Fruit fly (Drosophila melanogaster) whole organism, embryonic: ENCODE results near the gene Cp18.

Experiments
- CG10209 ChIP-seq: fragments of 200-800 bp; sonication (Bioruptor generic); optimal IDR thresholded peaks from 3 replicates; lab custom pipeline; 2017; ENCODE audit warnings: missing biosample characterization, mild to moderate bottlenecking, missing genetic modification characterization, missing genetic modification reagents
- CG10321 ChIP-seq: fragments of 200-800 bp; sonication (Bioruptor generic); IDR thresholded peaks from 2 replicates; pipeline ENCODE4 v1.3.6; 2022; ENCODE audit warnings: missing biosample characterization, missing genetic modification characterization
- CG13424 ChIP-seq: fragments of 200-800 bp; sonication (Bioruptor generic); optimal IDR thresholded peaks from 2 replicates; lab custom pipeline; 2019; ENCODE audit warnings: missing biosample characterization, mild to moderate bottlenecking, missing genetic modification characterization, moderate library complexity
- CG15601 ChIP-seq: fragments of 200-800 bp; sonication (Bioruptor generic); optimal IDR thresholded peaks from 3 replicates; lab custom pipeline; 2019; ENCODE audit warnings: missing biosample characterization, mild to moderate bottlenecking, missing genetic modification characterization, moderate library complexity
- CG1647 ChIP-seq: fragments of 200-800 bp; sonication (Bioruptor generic); optimal IDR thresholded peaks from 3 replicates; lab custom pipeline; 2016; ENCODE audit warnings: missing biosample characterization, missing genetic modification characterization
- CG18476 ChIP-seq: fragments of 200-800 bp; sonication (Bioruptor generic); optimal IDR thresholded peaks from 2 replicates; lab custom pipeline; 2016; ENCODE audit warnings: missing biosample characterization, mild to moderate bottlenecking, missing genetic modification characterization
- CG18764 ChIP-seq: fragments of 200-800 bp; sonication (Bioruptor generic); optimal IDR thresholded peaks from 3 replicates; lab custom pipeline; 2016; ENCODE audit warnings: missing biosample characterization, missing genetic modification characterization
- CG2129 ChIP-seq: fragments of 200-800 bp; sonication (Bioruptor generic); IDR thresholded peaks from 2 replicates; pipeline ENCODE4 v1.3.6; 2022; ENCODE audit warnings: missing biosample characterization, missing genetic modification characterization; ENCODE audit not compliant: partially characterized antibody
- CG2202 ChIP-seq: fragments of 200-800 bp; sonication (Bioruptor generic); optimal IDR thresholded peaks from 2 replicates; lab custom pipeline; 2018; ENCODE audit warnings: missing biosample characterization, mild to moderate bottlenecking, missing genetic modification characterization
- CG31224 ChIP-seq: fragments of 200-800 bp; sonication (Bioruptor generic); IDR thresholded peaks from 2 replicates; pipeline ENCODE4 v1.3.6; 2022; ENCODE audit warnings: missing biosample characterization, missing genetic modification characterization
- CG32767 ChIP-seq: fragments of 200-800 bp; sonication (Bioruptor generic); IDR thresholded peaks from 2 replicates; pipeline ENCODE4 v1.3.6; 2022; ENCODE audit warnings: missing biosample characterization, missing genetic modification characterization
- CG34224 ChIP-seq: fragments of 200-800 bp; sonication (Bioruptor generic); IDR thresholded peaks from 3 replicates; pipeline ENCODE4 v1.3.6; 2022; ENCODE audit warnings: missing biosample characterization, missing genetic modification characterization; ENCODE audit not compliant: partially characterized antibody
- CG34422 ChIP-seq: fragments of 200-800 bp; sonication (Bioruptor generic); IDR thresholded peaks from 3 replicates; pipeline ENCODE4 v1.3.6; 2022; ENCODE audit warnings: missing biosample characterization, missing genetic modification characterization
- CG4617 ChIP-seq: fragments of 200-800 bp; sonication (Bioruptor generic); optimal IDR thresholded peaks from 3 replicates; lab custom pipeline; 2016; ENCODE audit warnings: missing biosample characterization, missing genetic modification characterization, borderline replicate concordance
- CG4820 ChIP-seq: fragments of 200-800 bp; sonication (Bioruptor generic); optimal IDR thresholded peaks from 3 replicates; lab custom pipeline; 2016; ENCODE audit warnings: missing biosample characterization, missing genetic modification characterization
- CG7357 ChIP-seq: fragments of 200-800 bp; sonication (Bioruptor generic); IDR thresholded peaks from 3 replicates; pipeline ENCODE4 v1.3.6; 2022; ENCODE audit warnings: missing biosample characterization, missing genetic modification characterization
- CG7556 ChIP-seq: fragments of 200-800 bp; sonication (Bioruptor generic); optimal IDR thresholded peaks from 2 replicates; lab custom pipeline; 2017; ENCODE audit warnings: missing biosample characterization, mild to moderate bottlenecking, missing genetic modification characterization
- CG9727 ChIP-seq: fragments of 200-800 bp; sonication (Bioruptor generic); optimal IDR thresholded peaks from 3 replicates; lab custom pipeline; 2017; ENCODE audit warnings: missing biosample characterization, mild to moderate bottlenecking, missing genetic modification characterization
- Camta ChIP-seq: fragments of 200-800 bp; sonication (Bioruptor generic); optimal IDR thresholded peaks from 2 replicates; lab custom pipeline; 2016; ENCODE audit warnings: missing biosample characterization, missing genetic modification characterization
- Dad ChIP-seq: fragments of 200-800 bp; sonication (Bioruptor generic); optimal IDR thresholded peaks from 3 replicates; lab custom pipeline; 2016; ENCODE audit warnings: missing biosample characterization, missing genetic modification characterization
- ERR ChIP-seq: fragments of 200-800 bp; sonication (Bioruptor generic); optimal IDR thresholded peaks from 2 replicates; lab custom pipeline; 2016; ENCODE audit warnings: missing biosample characterization, missing genetic modification characterization
- Eip74EF ChIP-seq, 2 experiments: fragments of 200-800 bp in 1 of 2; fragments of >200 bp in 1 of 2; sonication (Bioruptor generic) in 1 of 2; optimal IDR thresholded peaks; 2 replicates each; lab custom pipeline; 2017 to 2019; ENCODE audit warnings: missing biosample characterization in 2 of 2, missing genetic modification characterization in 2 of 2, mild to moderate bottlenecking in 1 of 2, moderate library complexity in 1 of 2
- Ets97D ChIP-seq: fragments of 200-800 bp; sonication (Bioruptor generic); optimal IDR thresholded peaks from 3 replicates; lab custom pipeline; 2016; ENCODE audit warnings: missing biosample characterization, missing genetic modification characterization
- Lim3 ChIP-seq: fragments of 200-800 bp; sonication (Bioruptor generic); IDR thresholded peaks from 2 replicates; pipeline ENCODE4 v1.3.6; 2022; ENCODE audit warnings: missing biosample characterization, missing genetic modification characterization
- Mrtf ChIP-seq: fragments of 200-800 bp; sonication (Bioruptor generic); IDR thresholded peaks from 3 replicates; pipeline ENCODE4 v1.3.6; 2022; ENCODE audit warnings: missing biosample characterization, missing genetic modification characterization
- NFAT ChIP-seq: fragments of 200-800 bp; sonication (Bioruptor generic); IDR thresholded peaks from 2 replicates; pipeline ENCODE4 v1.3.6; 2022; ENCODE audit warnings: missing biosample characterization, missing genetic modification characterization
- Sin3A ChIP-seq: fragments of >200 bp; optimal IDR thresholded peaks from 2 replicates; lab custom pipeline; 2018
- Spps ChIP-seq: fragments of 200-800 bp; sonication (Bioruptor generic); optimal IDR thresholded peaks from 2 replicates; lab custom pipeline; 2018; ENCODE audit warnings: missing biosample characterization, mild to moderate bottlenecking, missing genetic modification characterization
- ab ChIP-seq: fragments of 200-800 bp; sonication (Bioruptor generic); optimal IDR thresholded peaks from 2 replicates; lab custom pipeline; 2016; ENCODE audit warnings: missing biosample characterization, missing genetic modification characterization
- ash1 ChIP-seq: fragments of 200-800 bp; sonication (Bioruptor generic); optimal IDR thresholded peaks from 2 replicates; lab custom pipeline; 2018; ENCODE audit warnings: missing biosample characterization, mild to moderate bottlenecking, missing genetic modification characterization
- bsh ChIP-seq, 2 experiments: fragments of 200-800 bp; sonication (Bioruptor generic); optimal IDR thresholded peaks; 2 replicates each; lab custom pipeline; 2017 to 2018; ENCODE audit warnings: mild to moderate bottlenecking in 2 of 2, missing biosample characterization in 2 of 2, missing genetic modification characterization in 2 of 2, moderate library complexity in 1 of 2
- crc ChIP-seq: fragments of 200-800 bp; sonication (Bioruptor generic); optimal IDR thresholded peaks from 2 replicates; lab custom pipeline; 2016; ENCODE audit warnings: missing biosample characterization, missing genetic modification characterization
- cwo ChIP-seq: fragments of 200-800 bp; sonication (Bioruptor generic); optimal IDR thresholded peaks from 3 replicates; lab custom pipeline; 2017; ENCODE audit warnings: missing biosample characterization, missing genetic modification characterization, mild to moderate bottlenecking, moderate library complexity, missing genetic modification reagents
- ems ChIP-seq: fragments of 200-800 bp; sonication (Bioruptor generic); optimal IDR thresholded peaks from 3 replicates; lab custom pipeline; 2016; ENCODE audit warnings: missing biosample characterization, missing genetic modification characterization
- eve ChIP-seq, 2 experiments: fragments of >200 bp; optimal IDR thresholded peaks; 2 replicates each; lab custom pipeline; 2017; ENCODE audit warnings: missing biosample characterization in 2 of 2, missing genetic modification characterization in 2 of 2
- fd102C ChIP-seq: fragments of 200-800 bp; sonication (Bioruptor generic); optimal IDR thresholded peaks from 2 replicates; lab custom pipeline; 2018; ENCODE audit warnings: missing biosample characterization, mild to moderate bottlenecking, missing genetic modification characterization, moderate library complexity
- fd3F ChIP-seq: fragments of 200-800 bp; sonication (Bioruptor generic); optimal IDR thresholded peaks from 2 replicates; lab custom pipeline; 2018; ENCODE audit warnings: missing biosample characterization, mild to moderate bottlenecking, missing genetic modification characterization, moderate library complexity
- gcm ChIP-seq: fragments of 200-800 bp; sonication (Bioruptor generic); optimal IDR thresholded peaks from 2 replicates; lab custom pipeline; 2019; ENCODE audit warnings: missing biosample characterization, mild to moderate bottlenecking, missing genetic modification characterization, moderate library complexity
- gt ChIP-seq: fragments of 200-800 bp; sonication (Bioruptor generic); IDR thresholded peaks from 2 replicates; pipeline ENCODE4 v1.3.6; 2022; ENCODE audit warnings: missing biosample characterization, missing genetic modification characterization
- inv ChIP-seq: fragments of 200-800 bp; sonication (Bioruptor generic); IDR thresholded peaks from 2 replicates; pipeline ENCODE4 v1.3.6; 2022; ENCODE audit warnings: missing biosample characterization, missing genetic modification characterization; ENCODE audit not compliant: partially characterized antibody
- lab ChIP-seq: fragments of 200-800 bp; sonication (Bioruptor generic); optimal IDR thresholded peaks from 3 replicates; lab custom pipeline; 2017; ENCODE audit warnings: missing biosample characterization, missing genetic modification characterization, mild to moderate bottlenecking, moderate library complexity, missing genetic modification reagents
- lola ChIP-seq, 3 experiments: fragments of >200 bp in 2 of 3; fragments of 200-800 bp in 1 of 3; sonication (Bioruptor generic) in 1 of 3; optimal IDR thresholded peaks; 2 replicates each; lab custom pipeline; 2017 to 2019; ENCODE audit warnings: missing biosample characterization in 3 of 3, missing genetic modification characterization in 3 of 3, mild to moderate bottlenecking in 1 of 3, moderate library complexity in 1 of 3
- nmo ChIP-seq: fragments of 200-800 bp; sonication (Bioruptor generic); optimal IDR thresholded peaks from 2 replicates; lab custom pipeline; 2018; ENCODE audit warnings: missing biosample characterization, mild to moderate bottlenecking, missing genetic modification characterization, moderate library complexity
- oc ChIP-seq: fragments of 200-800 bp; sonication (Bioruptor generic); optimal IDR thresholded peaks from 2 replicates; lab custom pipeline; 2018; ENCODE audit warnings: missing biosample characterization, mild to moderate bottlenecking, missing genetic modification characterization, moderate library complexity
- pros ChIP-seq: fragments of 200-800 bp; sonication (Bioruptor generic); optimal IDR thresholded peaks from 3 replicates; lab custom pipeline; 2019; ENCODE audit warnings: missing biosample characterization, mild to moderate bottlenecking, missing genetic modification characterization, moderate library complexity
- pum ChIP-seq: fragments of 200-800 bp; sonication (Bioruptor generic); optimal IDR thresholded peaks from 2 replicates; lab custom pipeline; 2016; ENCODE audit warnings: missing biosample characterization, missing genetic modification characterization
- tin ChIP-seq: fragments of 200-800 bp; sonication (Bioruptor generic); optimal IDR thresholded peaks from 3 replicates; lab custom pipeline; 2016; ENCODE audit warnings: missing biosample characterization, missing genetic modification characterization
- tll ChIP-seq, 2 experiments: fragments of 200-800 bp in 1 of 2; fragments of >200 bp in 1 of 2; sonication (Bioruptor generic) in 1 of 2; optimal IDR thresholded peaks; 2 replicates each; lab custom pipeline; 2017 to 2019; ENCODE audit warnings: missing biosample characterization in 2 of 2, missing genetic modification characterization in 2 of 2, mild to moderate bottlenecking in 1 of 2, moderate library complexity in 1 of 2
- trh ChIP-seq: fragments of 200-800 bp; sonication (Bioruptor generic); optimal IDR thresholded peaks from 2 replicates; lab custom pipeline; 2016; ENCODE audit warnings: missing biosample characterization, missing genetic modification characterization

Gene Cp18

dm6 chr3L:8700643-8701208 is 25.9 kb upstream of the Cp18 start (continued):
- TF ChIP-seq Eip74EF (GFP tag; optimal IDR thresholded peaks at IDR 0.05; lab: Kevin White, UChicago) (peak in 1 of 2 experiments; percentile 62), CG15601 (tag; lab: Kevin White, UChicago) (peak; percentile 33), CG18476 (GFP tag; lab: Kevin White, UChicago) (peak; percentile 70), CG4617 (no peak), crc (GFP tag; lab: Kevin White, UChicago) (peak; percentile 73), CG4820 (GFP tag; lab: Kevin White, UChicago) (peak; percentile 79), CG32767 (GFP tag; lab: Robert Waterston, UW) (peak; percentile 71; the same call in 1 of the 2 replicates), Ets97D (GFP tag; lab: Kevin White, UChicago) (peak; percentile 49), pros (no peak), lab (GFP tag; lab: Kevin White, UChicago) (peak; percentile 84), CG10321 (GFP tag; lab: Robert Waterston, UW) (no peak), bsh (GFP tag; optimal IDR thresholded peaks at IDR 0.05; lab: Kevin White, UChicago) (peak; percentile 32 to 82), NFAT (GFP tag; lab: Robert Waterston, UW) (no peak), CG2129 (GFP tag; lab: Robert Waterston, UW) (no peak), Mrtf (peak; percentile 60; the same call in 1 of the 3 replicates), CG7556 (GFP tag; lab: Kevin White, UChicago) (peak; percentile 88), oc (tag; lab: Kevin White, UChicago) (no peak), cwo (GFP tag; lab: Kevin White, UChicago) (peak; percentile 91), Dad (GFP tag; lab: Kevin White, UChicago) (peak; percentile 30), fd102C (GFP tag; lab: Kevin White, UChicago) (no peak), tll (GFP tag; optimal IDR thresholded peaks at IDR 0.05; lab: Kevin White, UChicago) (no peak), Lim3 (GFP tag; lab: Robert Waterston, UW) (no peak; the same call in 1 of the 2 replicates), trh (GFP tag; lab: Kevin White, UChicago) (peak; percentile 7), gt (no peak), pum (GFP tag; lab: Kevin White, UChicago) (peak; percentile 77), CG2202 (tag; lab: Kevin White, UChicago) (peak; percentile 37), Spps (tag; lab: Kevin White, UChicago) (peak; percentile 12), CG34224 (GFP tag; lab: Robert Waterston, UW) (no peak), ERR (GFP tag; lab: Kevin White, UChicago) (peak; percentile 61), CG10209 (GFP tag; lab: Kevin White, UChicago) (peak; percentile 83), lola (GFP tag; optimal IDR thresholded peaks at IDR 0.05; lab: Kevin White, UChicago) (peak in 1 of 3 experiments; percentile 67), fd3F (peak; percentile 73), inv (no peak), nmo (peak; percentile 89), Camta (GFP tag; lab: Kevin White, UChicago) (peak; percentile 73), ab (GFP tag; lab: Kevin White, UChicago) (peak; percentile 36), eve (GFP tag; optimal IDR thresholded peaks at IDR 0.05; lab: Kevin White, UChicago) (peak in 1 of 2 experiments; percentile 90), ash1 (GFP tag; lab: Kevin White, UChicago) (no peak), CG34422 (GFP tag; lab: Robert Waterston, UW) (peak; percentile 70), CG1647 (GFP tag; lab: Kevin White, UChicago) (peak; percentile 40), CG7357 (GFP tag; lab: Robert Waterston, UW) (peak; percentile 77), CG13424 (peak; percentile 83), tin (GFP tag; lab: Kevin White, UChicago) (peak; percentile 73), ems (peak; percentile 76), CG31224 (GFP tag; lab: Robert Waterston, UW) (peak; percentile 67), Sin3A (lab: Kevin White, UChicago) (no peak), CG9727 (GFP tag; lab: Kevin White, UChicago) (peak; percentile 93), gcm (GFP tag; lab: Kevin White, UChicago) (peak; percentile 63), CG18764 (GFP tag; lab: Kevin White, UChicago) (peak; percentile 41)
